Fruit fly (Drosophila melanogaster) whole organism, embryonic: ENCODE results near the gene CG17233.

Source experiments
- ATbp ChIP-seq: fragments of 200-800 bp; sonication (Bioruptor generic); optimal IDR thresholded peaks from 2 replicates; lab custom pipeline; 2017; ENCODE audit warnings: missing biosample characterization, mild to moderate bottlenecking, missing genetic modification characterization, missing genetic modification reagents
- Atf3 ChIP-seq: fragments of 200-800 bp; sonication (Bioruptor generic); optimal IDR thresholded peaks from 3 replicates; lab custom pipeline; 2016; ENCODE audit warnings: missing biosample characterization, missing genetic modification characterization
- Bteb2 ChIP-seq: fragments of 200-800 bp; sonication (Bioruptor generic); optimal IDR thresholded peaks from 2 replicates; lab custom pipeline; 2016; ENCODE audit warnings: missing biosample characterization, missing genetic modification characterization
- CG10431 ChIP-seq: fragments of 200-800 bp; sonication (Bioruptor generic); optimal IDR thresholded peaks from 3 replicates; lab custom pipeline; 2018; ENCODE audit warnings: missing biosample characterization, mild to moderate bottlenecking, missing genetic modification characterization
- CG11695 ChIP-seq: fragments of 200-800 bp; sonication (Bioruptor generic); IDR thresholded peaks from 3 replicates; pipeline ENCODE4 v1.3.6; 2022; ENCODE audit warnings: missing biosample characterization, missing genetic modification characterization
- CG13123 ChIP-seq: fragments of 200-800 bp; sonication (Bioruptor generic); optimal IDR thresholded peaks from 2 replicates; lab custom pipeline; 2016; ENCODE audit warnings: missing biosample characterization, missing genetic modification characterization
- CG13894 ChIP-seq: fragments of 200-800 bp; sonication (Bioruptor generic); optimal IDR thresholded peaks from 3 replicates; lab custom pipeline; 2018; ENCODE audit warnings: missing biosample characterization, mild to moderate bottlenecking, missing genetic modification characterization, moderate library complexity
- CG14667 ChIP-seq: fragments of 200-800 bp; sonication (Bioruptor generic); IDR thresholded peaks from 2 replicates; pipeline ENCODE4 v1.3.6; 2022; ENCODE audit warnings: missing biosample characterization, missing genetic modification characterization
- CG15514 ChIP-seq: fragments of 200-800 bp; sonication (Bioruptor generic); optimal IDR thresholded peaks from 3 replicates; lab custom pipeline; 2017; ENCODE audit warnings: missing biosample characterization, missing genetic modification characterization, mild to moderate bottlenecking, moderate library complexity, missing genetic modification reagents
- CG16815 ChIP-seq: fragments of 200-800 bp; sonication (Bioruptor generic); optimal IDR thresholded peaks from 3 replicates; lab custom pipeline; 2017; ENCODE audit warnings: missing biosample characterization, mild to moderate bottlenecking, missing genetic modification characterization
- CG18011 ChIP-seq: fragments of 200-800 bp; sonication (Bioruptor generic); optimal IDR thresholded peaks from 2 replicates; lab custom pipeline; 2017; ENCODE audit warnings: missing biosample characterization, missing genetic modification characterization, mild to moderate bottlenecking, moderate library complexity, missing genotype
- CG31388 ChIP-seq: fragments of 200-800 bp; sonication (Bioruptor generic); optimal IDR thresholded peaks from 2 replicates; lab custom pipeline; 2016; ENCODE audit warnings: missing biosample characterization, missing genetic modification characterization
- CG4617 ChIP-seq: fragments of 200-800 bp; sonication (Bioruptor generic); optimal IDR thresholded peaks from 3 replicates; lab custom pipeline; 2016; ENCODE audit warnings: missing biosample characterization, missing genetic modification characterization, borderline replicate concordance
- CG4854 ChIP-seq: fragments of 200-800 bp; sonication (Bioruptor generic); optimal IDR thresholded peaks from 2 replicates; lab custom pipeline; 2016; ENCODE audit warnings: missing biosample characterization, missing genetic modification characterization, inconsistent platforms
- CG7928 ChIP-seq: fragments of 200-800 bp; sonication (Bioruptor generic); optimal IDR thresholded peaks from 2 replicates; lab custom pipeline; 2017; ENCODE audit warnings: missing biosample characterization, mild to moderate bottlenecking, missing genetic modification characterization
- CG8281 ChIP-seq: fragments of 200-800 bp; sonication (Bioruptor generic); optimal IDR thresholded peaks from 2 replicates; lab custom pipeline; 2018; ENCODE audit warnings: missing biosample characterization, mild to moderate bottlenecking, missing genetic modification characterization, moderate library complexity
- CG8944 ChIP-seq: fragments of 200-800 bp; sonication (Bioruptor generic); optimal IDR thresholded peaks from 3 replicates; lab custom pipeline; 2016; ENCODE audit warnings: missing biosample characterization, missing genetic modification characterization
- CHES-1-like ChIP-seq: fragments of 200-800 bp; sonication (Bioruptor generic); optimal IDR thresholded peaks from 2 replicates; lab custom pipeline; 2016; ENCODE audit warnings: missing biosample characterization, missing genetic modification characterization
- Deaf1 ChIP-seq: fragments of 200-800 bp; optimal IDR thresholded peaks from 3 replicates; lab custom pipeline; 2019; ENCODE audit warnings: missing biosample characterization, mild to moderate bottlenecking, missing genetic modification characterization, moderate library complexity
- Dek ChIP-seq: fragments of 200-800 bp; sonication (Bioruptor generic); optimal IDR thresholded peaks from 3 replicates; lab custom pipeline; 2019; ENCODE audit warnings: missing biosample characterization, mild to moderate bottlenecking, missing genetic modification characterization, moderate library complexity
- Dfd ChIP-seq, 2 experiments: fragments of >200 bp; optimal IDR thresholded peaks; 2 replicates each; lab custom pipeline; 2017; ENCODE audit warnings: missing biosample characterization in 2 of 2, missing genetic modification characterization in 2 of 2
- Doc3 ChIP-seq: fragments of 200-800 bp; sonication (Bioruptor generic); IDR thresholded peaks from 3 replicates; pipeline ENCODE4 v1.3.6; 2022; ENCODE audit warnings: missing biosample characterization, missing genetic modification characterization; ENCODE audit not compliant: partially characterized antibody
- Ets97D ChIP-seq: fragments of 200-800 bp; sonication (Bioruptor generic); optimal IDR thresholded peaks from 3 replicates; lab custom pipeline; 2016; ENCODE audit warnings: missing biosample characterization, missing genetic modification characterization
- Fer2 ChIP-seq: fragments of 200-800 bp; sonication (Bioruptor generic); optimal IDR thresholded peaks from 2 replicates; lab custom pipeline; 2018; ENCODE audit warnings: missing biosample characterization, mild to moderate bottlenecking, missing genetic modification characterization, moderate library complexity
- HmgD ChIP-seq: fragments of 200-800 bp; sonication (Bioruptor generic); optimal IDR thresholded peaks from 3 replicates; lab custom pipeline; 2016; ENCODE audit warnings: missing biosample characterization, missing genetic modification characterization
- Hmr ChIP-seq: fragments of 200-800 bp; sonication (Bioruptor generic); optimal IDR thresholded peaks from 3 replicates; lab custom pipeline; 2017; ENCODE audit warnings: mild to moderate bottlenecking, missing biosample characterization, missing genetic modification reagents, missing genetic modification characterization
- Kr ChIP-seq: fragments of 200-800 bp; sonication (Bioruptor generic); optimal IDR thresholded peaks from 2 replicates; lab custom pipeline; 2017; ENCODE audit warnings: missing biosample characterization, mild to moderate bottlenecking, missing genetic modification characterization
- Lhr ChIP-seq: fragments of 200-800 bp; sonication (Bioruptor generic); optimal IDR thresholded peaks from 3 replicates; lab custom pipeline; 2017; ENCODE audit warnings: mild to moderate bottlenecking, missing biosample characterization, missing genetic modification reagents, missing genetic modification characterization
- NC2β ChIP-seq: fragments of 200-800 bp; sonication (Bioruptor generic); optimal IDR thresholded peaks from 2 replicates; lab custom pipeline; 2016; ENCODE audit warnings: missing biosample characterization, missing genetic modification characterization
- ap ChIP-seq: fragments of 200-800 bp; sonication (Bioruptor generic); IDR thresholded peaks from 2 replicates; pipeline ENCODE4 v1.3.6; 2022; ENCODE audit warnings: missing biosample characterization, missing genetic modification characterization
- corto ChIP-seq: fragments of 200-800 bp; sonication (Bioruptor generic); optimal IDR thresholded peaks from 2 replicates; lab custom pipeline; 2016; ENCODE audit warnings: missing biosample characterization, mild to moderate bottlenecking, missing genetic modification characterization, moderate library complexity
- dysf ChIP-seq: fragments of 200-800 bp; sonication (Bioruptor generic); IDR thresholded peaks from 3 replicates; pipeline ENCODE4 v1.3.6; 2022; ENCODE audit warnings: missing biosample characterization, missing genetic modification characterization
- emc ChIP-seq: fragments of 200-800 bp; sonication (Bioruptor generic); optimal IDR thresholded peaks from 2 replicates; lab custom pipeline; 2016; ENCODE audit warnings: missing biosample characterization, missing genetic modification characterization
- grau ChIP-seq: fragments of 200-800 bp; optimal IDR thresholded peaks from 3 replicates; lab custom pipeline; 2019; ENCODE audit warnings: missing biosample characterization, mild to moderate bottlenecking, missing genetic modification characterization, moderate library complexity
- grn ChIP-seq: fragments of 200-800 bp; sonication (Bioruptor generic); optimal IDR thresholded peaks from 3 replicates; lab custom pipeline; 2017; ENCODE audit warnings: missing biosample characterization, missing genetic modification characterization
- gsb ChIP-seq: fragments of 200-800 bp; sonication (Bioruptor generic); IDR thresholded peaks from 2 replicates; pipeline ENCODE4 v1.3.6; 2022; ENCODE audit warnings: missing biosample characterization, missing genetic modification characterization
- ham ChIP-seq: fragments of 200-800 bp; sonication (Bioruptor generic); IDR thresholded peaks from 2 replicates; pipeline ENCODE4 v1.3.6; 2022; ENCODE audit warnings: missing biosample characterization, missing genetic modification characterization
- jigr1 ChIP-seq: fragments of 200-800 bp; sonication (Bioruptor generic); IDR thresholded peaks from 3 replicates; pipeline ENCODE4 v1.3.6; 2022; ENCODE audit warnings: missing biosample characterization, missing genetic modification characterization
- kah ChIP-seq: fragments of 200-800 bp; sonication (Bioruptor generic); optimal IDR thresholded peaks from 2 replicates; lab custom pipeline; 2018; ENCODE audit warnings: missing biosample characterization, mild to moderate bottlenecking, missing genetic modification characterization
- kni ChIP-seq: fragments of 200-800 bp; sonication (Bioruptor generic); optimal IDR thresholded peaks from 3 replicates; lab custom pipeline; 2017; ENCODE audit warnings: mild to moderate bottlenecking, missing biosample characterization, missing genetic modification reagents, missing genetic modification characterization
- lab ChIP-seq: fragments of 200-800 bp; sonication (Bioruptor generic); optimal IDR thresholded peaks from 3 replicates; lab custom pipeline; 2017; ENCODE audit warnings: missing biosample characterization, missing genetic modification characterization, mild to moderate bottlenecking, moderate library complexity, missing genetic modification reagents
- lbe ChIP-seq: fragments of 200-800 bp; sonication (Bioruptor generic); optimal IDR thresholded peaks from 2 replicates; lab custom pipeline; 2016; ENCODE audit warnings: missing biosample characterization, mild to moderate bottlenecking, missing genetic modification characterization
- maf-S ChIP-seq: fragments of 200-800 bp; sonication (Bioruptor generic); optimal IDR thresholded peaks from 2 replicates; lab custom pipeline; 2016; ENCODE audit warnings: missing biosample characterization, missing genetic modification characterization
- peb ChIP-seq: fragments of 200-800 bp; sonication (Bioruptor generic); IDR thresholded peaks from 2 replicates; pipeline ENCODE4 v1.3.6; 2022; ENCODE audit warnings: missing biosample characterization, missing genetic modification characterization
- run ChIP-seq: fragments of 200-800 bp; sonication (Bioruptor generic); optimal IDR thresholded peaks from 3 replicates; lab custom pipeline; 2018; ENCODE audit warnings: missing biosample characterization, mild to moderate bottlenecking, missing genetic modification characterization
- salm ChIP-seq: fragments of 200-800 bp; sonication (Bioruptor generic); optimal IDR thresholded peaks from 2 replicates; lab custom pipeline; 2018; ENCODE audit warnings: missing biosample characterization, mild to moderate bottlenecking, missing genetic modification characterization
- scrt ChIP-seq: fragments of 200-800 bp; sonication (Bioruptor generic); optimal IDR thresholded peaks from 2 replicates; lab custom pipeline; 2018; ENCODE audit warnings: missing biosample characterization, mild to moderate bottlenecking, missing genetic modification characterization, moderate library complexity
- sens ChIP-seq: fragments of 200-800 bp; sonication (Bioruptor generic); peaks from one replicate; lab custom pipeline; 2016; ENCODE audit warnings: missing biosample characterization, missing genetic modification characterization
- sisA ChIP-seq: fragments of 200-800 bp; sonication (Bioruptor generic); IDR thresholded peaks from 2 replicates; pipeline ENCODE4 v1.3.6; 2022; ENCODE audit warnings: missing biosample characterization, missing genetic modification characterization
- slou ChIP-seq: fragments of 200-800 bp; sonication (Bioruptor generic); optimal IDR thresholded peaks from 3 replicates; lab custom pipeline; 2016; ENCODE audit warnings: missing biosample characterization, missing genetic modification characterization
- ssp ChIP-seq: fragments of 200-800 bp; sonication (Bioruptor generic); IDR thresholded peaks from 2 replicates; pipeline ENCODE4 v1.3.6; 2022; ENCODE audit warnings: missing biosample characterization, missing genetic modification characterization
- ttk ChIP-seq: fragments of 200-800 bp; sonication (Bioruptor generic); IDR thresholded peaks from 2 replicates; pipeline ENCODE4 v2.1.2; 2022; ENCODE audit warnings: missing biosample characterization, missing genetic modification characterization

The CG17233 gene

dm6 chr3L:20194731-20195130, 47.0 kb downstream of the CG17233 start (continued):
- TF ChIP-seq gsb (GFP tag; lab: Robert Waterston, UW) (0 out of 2 replicates have a peak, but pooled peaks have one; percentile 35), CG8281 (no peak), CG14667 (GFP tag; lab: Robert Waterston, UW) (0 out of 2 replicates have a peak, but pooled peaks have one; percentile 22), NC2β (GFP tag; lab: Kevin White, UChicago) (no peak), lbe (GFP tag; lab: Kevin White, UChicago) (peak; percentile 48), Dfd (GFP tag; optimal IDR thresholded peaks at IDR 0.05; lab: Kevin White, UChicago) (no peak), CHES-1-like (GFP tag; lab: Kevin White, UChicago) (no peak), jigr1 (GFP tag; lab: Robert Waterston, UW) (no peak), CG11695 (GFP tag; lab: Robert Waterston, UW) (0 out of 3 replicates have a peak, but pooled peaks have one; percentile 34), Ets97D (GFP tag; lab: Kevin White, UChicago) (no peak), HmgD (GFP tag; lab: Kevin White, UChicago) (no peak), corto (GFP tag; lab: Kevin White, UChicago) (no peak), CG15514 (GFP tag; lab: Kevin White, UChicago) (peak; percentile 31), peb (GFP tag; lab: Robert Waterston, UW) (no peak), CG7928 (GFP tag; lab: Kevin White, UChicago) (no peak), dysf (peak; percentile 58), emc (GFP tag; lab: Kevin White, UChicago) (no peak), kni (no peak), salm (tag; lab: Kevin White, UChicago) (no peak), Lhr (GFP tag; lab: Kevin White, UChicago) (no peak), grn (no peak), ssp (GFP tag; lab: Robert Waterston, UW) (no peak), CG10431 (GFP tag; lab: Kevin White, UChicago) (no peak), slou (GFP tag; lab: Kevin White, UChicago) (no peak), CG18011 (GFP tag; lab: Kevin White, UChicago) (no peak), sens (GFP tag; lab: Kevin White, UChicago) (peak; percentile 66), sisA (GFP tag; lab: Robert Waterston, UW) (0 out of 2 replicates have a peak, but pooled peaks have one; percentile 9), ttk (GFP tag; lab: Robert Waterston, UW) (peak; percentile 47), grau (peak; percentile 59), Deaf1 (no peak), Doc3 (no peak), CG13894 (tag; lab: Kevin White, UChicago) (no peak), Dek (tag; lab: Kevin White, UChicago) (no peak), CG8944 (no peak), CG4854 (GFP tag; lab: Kevin White, UChicago) (no peak), scrt (GFP tag; lab: Kevin White, UChicago) (no peak), Hmr (GFP tag; lab: Kevin White, UChicago) (peak; percentile 39), Atf3 (GFP tag; lab: Kevin White, UChicago) (no peak), Bteb2 (no peak), ap (GFP tag; lab: Robert Waterston, UW) (no peak), Fer2 (tag; lab: Kevin White, UChicago) (no peak), Kr (no peak), CG4617 (GFP tag; lab: Kevin White, UChicago) (no peak), run (tag; lab: Kevin White, UChicago) (no peak), CG31388 (GFP tag; lab: Kevin White, UChicago) (no peak), ham (no peak), CG16815 (no peak), kah (GFP tag; lab: Kevin White, UChicago) (no peak), maf-S (no peak), ATbp (GFP tag; lab: Kevin White, UChicago) (no peak), CG13123 (GFP tag; lab: Kevin White, UChicago) (no peak), lab (peak; percentile 48)
